Worm (Caenorhabditis elegans) whole organism, L4/young adult: ENCODE measurements around the gene srh-229.

ENCODE experiments used
- W03F9.2 ChIP-seq: fragments of 150-350 bp; optimal IDR thresholded peaks from 2 replicates; lab custom pipeline; 2014; ENCODE audit warnings: missing biosample characterization, missing genetic modification characterization
- dao-5 ChIP-seq: sonication (generic microtip); optimal IDR thresholded peaks from 2 replicates; lab custom pipeline; 2016; ENCODE audit warnings: missing genotype, missing genetic modification characterization, moderate library complexity, missing compliant biosample characterization
- him-1 ChIP-seq: sonication (generic microtip); optimal IDR thresholded peaks from 2 replicates; lab custom pipeline; 2016; ENCODE audit warnings: missing genotype, missing genetic modification reagents, missing genetic modification characterization, missing compliant biosample characterization

ce11 chrV:7539015-7539414 lies 34.8 kb upstream of the srh-229 start, which contains the start of gene srh-268:
- TF ChIP-seq dao-5 (no peak), W03F9.2 (tag; lab: Kevin White, UChicago) (no peak), him-1 (tag; lab: Kevin White, UChicago) (no peak)
